Fruit fly (Drosophila melanogaster) whole organism, embryonic: ENCODE measurements around the gene CG31817.

Source experiments
- ATbp ChIP-seq: fragments of 200-800 bp; sonication (Bioruptor generic); optimal IDR thresholded peaks from 2 replicates; lab custom pipeline; 2017; ENCODE audit warnings: missing biosample characterization, mild to moderate bottlenecking, missing genetic modification characterization, missing genetic modification reagents
- Atf-2 ChIP-seq: fragments of 200-800 bp; sonication (Bioruptor generic); optimal IDR thresholded peaks from 2 replicates; lab custom pipeline; 2016; ENCODE audit warnings: missing biosample characterization, missing genetic modification characterization
- B-H1 ChIP-seq: fragments of 200-800 bp; sonication (Bioruptor generic); IDR thresholded peaks from 3 replicates; pipeline ENCODE4 v1.3.6; 2022; ENCODE audit warnings: missing biosample characterization, missing genetic modification characterization
- B-H2 ChIP-seq: fragments of 200-800 bp; sonication (Bioruptor generic); optimal IDR thresholded peaks from 2 replicates; lab custom pipeline; 2018; ENCODE audit warnings: missing biosample characterization, mild to moderate bottlenecking, missing genetic modification characterization
- Bgb ChIP-seq: fragments of 200-800 bp; sonication (Bioruptor generic); IDR thresholded peaks from 2 replicates; pipeline ENCODE4 v1.3.6; 2022; ENCODE audit warnings: missing biosample characterization, missing genetic modification characterization; ENCODE audit not compliant: partially characterized antibody
- CG10959 ChIP-seq: fragments of 200-800 bp; sonication (Bioruptor generic); IDR thresholded peaks from 2 replicates; pipeline ENCODE4 v1.3.6; 2022; ENCODE audit warnings: missing biosample characterization, missing genetic modification characterization
- CG11723 ChIP-seq: fragments of 200-800 bp; sonication (Bioruptor generic); optimal IDR thresholded peaks from 2 replicates; lab custom pipeline; 2017; ENCODE audit warnings: missing biosample characterization, mild to moderate bottlenecking, missing genetic modification characterization
- CG12219 ChIP-seq: fragments of 200-800 bp; sonication (Bioruptor generic); optimal IDR thresholded peaks from 3 replicates; lab custom pipeline; 2018; ENCODE audit warnings: missing biosample characterization, mild to moderate bottlenecking, missing genetic modification characterization
- CG14050 ChIP-seq: fragments of 200-800 bp; sonication (Bioruptor generic); IDR thresholded peaks from 3 replicates; pipeline ENCODE4 v1.3.6; 2022; ENCODE audit warnings: missing biosample characterization, missing genetic modification characterization
- CG15011 ChIP-seq: fragments of 200-800 bp; sonication (Bioruptor generic); optimal IDR thresholded peaks from 3 replicates; lab custom pipeline; 2018; ENCODE audit warnings: missing biosample characterization, mild to moderate bottlenecking, missing genetic modification characterization
- CG15601 ChIP-seq: fragments of 200-800 bp; sonication (Bioruptor generic); optimal IDR thresholded peaks from 3 replicates; lab custom pipeline; 2019; ENCODE audit warnings: missing biosample characterization, mild to moderate bottlenecking, missing genetic modification characterization, moderate library complexity
- CG18011 ChIP-seq: fragments of 200-800 bp; sonication (Bioruptor generic); optimal IDR thresholded peaks from 2 replicates; lab custom pipeline; 2017; ENCODE audit warnings: missing biosample characterization, missing genetic modification characterization, mild to moderate bottlenecking, moderate library complexity, missing genotype
- CG2120 ChIP-seq: fragments of 200-800 bp; sonication (Bioruptor generic); optimal IDR thresholded peaks from 3 replicates; lab custom pipeline; 2016; ENCODE audit warnings: missing biosample characterization, missing genetic modification characterization
- CG2129 ChIP-seq: fragments of 200-800 bp; sonication (Bioruptor generic); IDR thresholded peaks from 2 replicates; pipeline ENCODE4 v1.3.6; 2022; ENCODE audit warnings: missing biosample characterization, missing genetic modification characterization; ENCODE audit not compliant: partially characterized antibody
- CG32772 ChIP-seq: fragments of 200-800 bp; sonication (Bioruptor generic); IDR thresholded peaks from 2 replicates; pipeline ENCODE4 v1.3.6; 2022; ENCODE audit warnings: missing biosample characterization, missing genetic modification characterization
- CG3407 ChIP-seq: fragments of 200-800 bp; sonication (Bioruptor generic); optimal IDR thresholded peaks from 2 replicates; lab custom pipeline; 2018; ENCODE audit warnings: missing biosample characterization, mild to moderate bottlenecking, missing genetic modification characterization
- CG6654 ChIP-seq: fragments of 200-800 bp; sonication (Bioruptor generic); optimal IDR thresholded peaks from 2 replicates; lab custom pipeline; 2017; ENCODE audit warnings: missing biosample characterization, mild to moderate bottlenecking, missing genetic modification characterization
- CG7271 ChIP-seq: fragments of 200-800 bp; sonication (Bioruptor generic); optimal IDR thresholded peaks from 2 replicates; lab custom pipeline; 2018; ENCODE audit warnings: missing biosample characterization, mild to moderate bottlenecking, missing genetic modification characterization, moderate library complexity
- CG9797 ChIP-seq: fragments of 200-800 bp; sonication (Bioruptor generic); optimal IDR thresholded peaks from 3 replicates; lab custom pipeline; 2018; ENCODE audit warnings: missing biosample characterization, mild to moderate bottlenecking, missing genetic modification characterization
- CG9817 ChIP-seq: fragments of 200-800 bp; sonication (Bioruptor generic); optimal IDR thresholded peaks from 2 replicates; lab custom pipeline; 2018; ENCODE audit warnings: missing biosample characterization, mild to moderate bottlenecking, missing genetic modification characterization, moderate library complexity
- Camta ChIP-seq: fragments of 200-800 bp; sonication (Bioruptor generic); optimal IDR thresholded peaks from 2 replicates; lab custom pipeline; 2016; ENCODE audit warnings: missing biosample characterization, missing genetic modification characterization
- H2.0 ChIP-seq: fragments of 200-800 bp; sonication (Bioruptor generic); IDR thresholded peaks from 2 replicates; pipeline ENCODE4 v1.3.6; 2022; ENCODE audit warnings: missing biosample characterization, missing genetic modification characterization
- HmgZ ChIP-seq: fragments of 200-800 bp; sonication (Bioruptor generic); optimal IDR thresholded peaks from 2 replicates; lab custom pipeline; 2018; ENCODE audit warnings: missing biosample characterization, mild to moderate bottlenecking, missing genetic modification characterization
- Hr3 ChIP-seq: fragments of 200-800 bp; sonication (Bioruptor generic); optimal IDR thresholded peaks from 3 replicates; lab custom pipeline; 2016; ENCODE audit warnings: missing biosample characterization, missing genetic modification characterization
- Hr78 ChIP-seq, 2 experiments: fragments of 200-800 bp in 1 of 2; fragments of >200 bp in 1 of 2; sonication (Bioruptor generic) in 1 of 2; optimal IDR thresholded peaks; 2 replicates each; lab custom pipeline; 2017 to 2019; ENCODE audit warnings: missing biosample characterization in 2 of 2, missing genetic modification characterization in 2 of 2, mild to moderate bottlenecking in 1 of 2, moderate library complexity in 1 of 2
- Oli ChIP-seq: fragments of 200-800 bp; sonication (Bioruptor generic); optimal IDR thresholded peaks from 2 replicates; lab custom pipeline; 2018; ENCODE audit warnings: missing biosample characterization, mild to moderate bottlenecking, missing genetic modification characterization, moderate library complexity
- Side ChIP-seq: fragments of 200-800 bp; sonication (Bioruptor generic); optimal IDR thresholded peaks from 2 replicates; lab custom pipeline; 2016; ENCODE audit warnings: missing biosample characterization, missing genetic modification characterization
- cas ChIP-seq: fragments of 200-800 bp; sonication (Bioruptor generic); IDR thresholded peaks from 2 replicates; pipeline ENCODE4 v1.3.6; 2022; ENCODE audit warnings: missing biosample characterization, missing genetic modification characterization
- crc ChIP-seq: fragments of 200-800 bp; sonication (Bioruptor generic); optimal IDR thresholded peaks from 2 replicates; lab custom pipeline; 2016; ENCODE audit warnings: missing biosample characterization, missing genetic modification characterization
- croc ChIP-seq: fragments of 200-800 bp; sonication (Bioruptor generic); conservative IDR thresholded peaks from 3 replicates; pipeline ENCODE4 v1.3.6; 2022; ENCODE audit warnings: missing biosample characterization, missing genetic modification characterization
- cwo ChIP-seq: fragments of 200-800 bp; sonication (Bioruptor generic); optimal IDR thresholded peaks from 3 replicates; lab custom pipeline; 2017; ENCODE audit warnings: missing biosample characterization, missing genetic modification characterization, mild to moderate bottlenecking, moderate library complexity, missing genetic modification reagents
- ems ChIP-seq: fragments of 200-800 bp; sonication (Bioruptor generic); optimal IDR thresholded peaks from 3 replicates; lab custom pipeline; 2016; ENCODE audit warnings: missing biosample characterization, missing genetic modification characterization
- ewg ChIP-seq: fragments of 200-800 bp; sonication (Bioruptor generic); optimal IDR thresholded peaks from 3 replicates; lab custom pipeline; 2017; ENCODE audit warnings: mild to moderate bottlenecking, missing biosample characterization, missing genetic modification reagents, missing genetic modification characterization
- gce ChIP-seq: fragments of 200-800 bp; sonication (Bioruptor generic); IDR thresholded peaks from 3 replicates; pipeline ENCODE4 v1.3.6; 2022; ENCODE audit warnings: missing biosample characterization, missing genetic modification characterization
- gcm ChIP-seq: fragments of 200-800 bp; sonication (Bioruptor generic); optimal IDR thresholded peaks from 2 replicates; lab custom pipeline; 2019; ENCODE audit warnings: missing biosample characterization, mild to moderate bottlenecking, missing genetic modification characterization, moderate library complexity
- grn ChIP-seq: fragments of 200-800 bp; sonication (Bioruptor generic); optimal IDR thresholded peaks from 3 replicates; lab custom pipeline; 2017; ENCODE audit warnings: missing biosample characterization, missing genetic modification characterization
- maf-S ChIP-seq: fragments of 200-800 bp; sonication (Bioruptor generic); optimal IDR thresholded peaks from 2 replicates; lab custom pipeline; 2016; ENCODE audit warnings: missing biosample characterization, missing genetic modification characterization
- pfk ChIP-seq: fragments of 200-800 bp; sonication (Bioruptor generic); optimal IDR thresholded peaks from 2 replicates; lab custom pipeline; 2018; ENCODE audit warnings: missing biosample characterization, mild to moderate bottlenecking, missing genetic modification characterization, moderate library complexity
- pho ChIP-seq: fragments of 200-800 bp; sonication (Bioruptor generic); optimal IDR thresholded peaks from 2 replicates; lab custom pipeline; 2016; ENCODE audit warnings: missing biosample characterization, missing genetic modification characterization
- pnt ChIP-seq: fragments of 200-800 bp; sonication (Bioruptor generic); optimal IDR thresholded peaks from 3 replicates; lab custom pipeline; 2016; ENCODE audit warnings: missing biosample characterization, missing genetic modification characterization
- row ChIP-seq: fragments of 200-800 bp; sonication (Bioruptor generic); IDR thresholded peaks from 3 replicates; pipeline ENCODE4 v1.3.6; 2022; ENCODE audit warnings: missing biosample characterization, missing genetic modification characterization
- slou ChIP-seq: fragments of 200-800 bp; sonication (Bioruptor generic); optimal IDR thresholded peaks from 3 replicates; lab custom pipeline; 2016; ENCODE audit warnings: missing biosample characterization, missing genetic modification characterization
- stwl ChIP-seq: fragments of 200-800 bp; sonication (Bioruptor generic); optimal IDR thresholded peaks from 3 replicates; lab custom pipeline; 2018; ENCODE audit warnings: missing biosample characterization, mild to moderate bottlenecking, missing genetic modification characterization, moderate library complexity
- tll ChIP-seq, 2 experiments: fragments of 200-800 bp in 1 of 2; fragments of >200 bp in 1 of 2; sonication (Bioruptor generic) in 1 of 2; optimal IDR thresholded peaks; 2 replicates each; lab custom pipeline; 2017 to 2019; ENCODE audit warnings: missing biosample characterization in 2 of 2, missing genetic modification characterization in 2 of 2, mild to moderate bottlenecking in 1 of 2, moderate library complexity in 1 of 2
- unc-4 ChIP-seq: fragments of 200-800 bp; sonication (Bioruptor generic); IDR thresholded peaks from 2 replicates; pipeline ENCODE4 v1.3.6; 2022; ENCODE audit warnings: missing biosample characterization, missing genetic modification characterization; ENCODE audit not compliant: partially characterized antibody
- vnd ChIP-seq: fragments of 200-800 bp; sonication (Bioruptor generic); IDR thresholded peaks from 3 replicates; pipeline ENCODE4 v1.3.6; 2022; ENCODE audit warnings: missing biosample characterization, missing genetic modification characterization; ENCODE audit not compliant: partially characterized antibody
- zen ChIP-seq: fragments of 200-800 bp; sonication (Bioruptor generic); optimal IDR thresholded peaks from 3 replicates; lab custom pipeline; 2018; ENCODE audit warnings: missing biosample characterization, mild to moderate bottlenecking, missing genetic modification characterization, moderate library complexity
- zfh1 ChIP-seq: fragments of 200-800 bp; sonication (Bioruptor generic); IDR thresholded peaks from 3 replicates; pipeline ENCODE4 v1.3.6; 2022; ENCODE audit warnings: missing biosample characterization, missing genetic modification characterization

Gene CG31817

DNA sequence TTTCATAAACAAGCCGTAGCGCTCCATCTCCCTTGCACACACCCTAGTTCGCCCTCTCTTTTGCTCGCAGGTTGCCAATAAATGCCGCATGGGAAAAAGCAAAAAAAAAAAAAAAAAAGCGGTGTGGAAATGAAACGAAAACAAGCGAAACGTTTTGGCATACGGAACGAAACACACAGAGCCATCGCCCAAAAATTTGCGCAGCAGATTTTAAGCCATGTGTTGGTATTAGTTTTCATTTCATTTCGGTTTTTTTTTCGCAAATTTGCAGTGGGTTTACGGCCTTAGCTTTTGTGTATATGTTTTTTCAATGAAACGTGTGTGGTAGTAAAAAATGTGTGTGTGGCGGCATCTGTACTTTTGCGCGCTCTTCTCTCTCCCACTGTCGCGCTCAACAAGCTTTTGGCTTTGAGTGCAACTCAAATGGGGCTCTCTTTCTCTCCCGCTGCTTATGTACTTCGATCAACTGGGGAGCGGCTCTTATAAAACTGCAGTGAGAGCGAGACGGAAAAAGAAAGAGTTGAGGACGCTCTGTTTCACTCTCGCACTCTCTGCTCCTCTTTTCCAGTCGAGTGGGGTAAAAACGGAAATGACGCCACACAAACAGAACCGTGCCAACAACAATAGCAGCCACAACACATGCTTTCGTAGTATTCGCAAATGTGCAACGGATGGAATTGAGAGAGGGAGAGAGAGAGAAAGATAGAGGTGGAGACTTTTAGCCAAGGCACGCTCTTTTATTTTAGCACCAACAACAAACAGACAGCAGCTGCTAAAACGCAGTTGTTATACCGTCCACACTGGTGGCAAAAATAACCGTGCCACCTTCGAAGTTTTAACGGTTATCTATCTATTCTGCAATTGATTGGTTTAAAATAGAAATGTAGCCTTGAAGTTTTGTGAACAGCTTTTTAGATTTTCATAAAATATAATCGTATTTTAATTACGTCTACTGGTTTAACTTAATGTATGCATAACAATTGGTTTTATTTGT lies 53.1 kb downstream of the CG31817 start (continued):
- peak; percentile 61 for TF ChIP-seq CG2120 (GFP tag; lab: Kevin White, UChicago)
- TF ChIP-seq CG7271, result no peak
- no peak for TF ChIP-seq pnt (GFP tag; lab: Kevin White, UChicago)
- TF ChIP-seq CG6654 (GFP tag; lab: Kevin White, UChicago), result no peak
- TF ChIP-seq pho (GFP tag; lab: Kevin White, UChicago), result peak; percentile 64
- peak; percentile 56 for TF ChIP-seq Oli (tag; lab: Kevin White, UChicago)
- peak; percentile 72 for TF ChIP-seq cwo
- peak; percentile 99 for TF ChIP-seq pfk (GFP tag; lab: Kevin White, UChicago)
- TF ChIP-seq unc-4 (GFP tag; lab: Robert Waterston, UW), result no peak
- TF ChIP-seq ems (GFP tag; lab: Kevin White, UChicago), result peak; percentile 24
- peak; percentile 47 for TF ChIP-seq CG12219 (GFP tag; lab: Kevin White, UChicago)
- no peak for TF ChIP-seq gce (GFP tag; lab: Robert Waterston, UW)
- no peak for TF ChIP-seq CG3407 (GFP tag; lab: Kevin White, UChicago)
- TF ChIP-seq crc (GFP tag; lab: Kevin White, UChicago), result no peak
- TF ChIP-seq CG2129 (GFP tag; lab: Robert Waterston, UW), result no peak
- no peak for TF ChIP-seq Hr3 (GFP tag; lab: Kevin White, UChicago)
- TF ChIP-seq zfh1 (GFP tag; lab: Robert Waterston, UW), result no peak
- no peak for TF ChIP-seq stwl (tag; lab: Kevin White, UChicago)
- peak; percentile 34 for TF ChIP-seq Camta (GFP tag; lab: Kevin White, UChicago)
- TF ChIP-seq Atf-2 (GFP tag; lab: Kevin White, UChicago), result peak; percentile 1
- no peak for TF ChIP-seq ewg (GFP tag; lab: Kevin White, UChicago)
- no peak for TF ChIP-seq cas (GFP tag; lab: Robert Waterston, UW)
- TF ChIP-seq CG11723 (GFP tag; lab: Kevin White, UChicago), result no peak
- TF ChIP-seq vnd (GFP tag; lab: Robert Waterston, UW), result no peak
- peak; percentile 63 for TF ChIP-seq Side (GFP tag; lab: Kevin White, UChicago)
- TF ChIP-seq ATbp (GFP tag; lab: Kevin White, UChicago), result peak; percentile 52
- TF ChIP-seq row (GFP tag; lab: Robert Waterston, UW), result no peak
- TF ChIP-seq B-H1 (GFP tag; lab: Robert Waterston, UW), result no peak
- TF ChIP-seq HmgZ, result no peak
- no peak for TF ChIP-seq grn (GFP tag; lab: Kevin White, UChicago)
- TF ChIP-seq tll (GFP tag; optimal IDR thresholded peaks at IDR 0.05; lab: Kevin White, UChicago), result no peak
- TF ChIP-seq CG14050 (GFP tag; lab: Robert Waterston, UW), result no peak
- no peak for TF ChIP-seq Hr78 (GFP tag; optimal IDR thresholded peaks at IDR 0.05; lab: Kevin White, UChicago)
- no peak for TF ChIP-seq CG15011 (GFP tag; lab: Kevin White, UChicago)
- TF ChIP-seq H2.0 (GFP tag; lab: Robert Waterston, UW), result no peak
- TF ChIP-seq CG10959 (GFP tag; lab: Robert Waterston, UW), result no peak
- peak; percentile 2 for TF ChIP-seq gcm
- TF ChIP-seq maf-S (GFP tag; lab: Kevin White, UChicago), result peak; percentile 8
- TF ChIP-seq zen (tag; lab: Kevin White, UChicago), result no peak
- peak; percentile 0 for TF ChIP-seq CG15601
- TF ChIP-seq CG9817 (tag; lab: Kevin White, UChicago), result no peak
- TF ChIP-seq CG9797 (GFP tag; lab: Kevin White, UChicago), result no peak
- TF ChIP-seq CG18011 (GFP tag; lab: Kevin White, UChicago), result peak; percentile 32
- no peak for TF ChIP-seq croc
- TF ChIP-seq Bgb, result no peak
- TF ChIP-seq B-H2 (GFP tag; lab: Kevin White, UChicago), result no peak
- no peak for TF ChIP-seq slou (GFP tag; lab: Kevin White, UChicago)
- no peak for TF ChIP-seq CG32772
